Fruit fly (Drosophila melanogaster) whole organism: ENCODE data around the gene unc-45.

Experiments
- CG8478 ChIP-seq: fragments of >200 bp; optimal IDR thresholded peaks from 2 replicates; lab custom pipeline; 2018; ENCODE audit warnings: inconsistent platforms
- psq ChIP-seq: fragments of >200 bp; optimal IDR thresholded peaks from 2 replicates; lab custom pipeline; 2017
- usp ChIP-seq: fragments of >200 bp; optimal IDR thresholded peaks from 2 replicates; lab custom pipeline; 2017; ENCODE audit warnings: missing biosample characterization, missing genetic modification characterization, mixed read lengths

DNA sequence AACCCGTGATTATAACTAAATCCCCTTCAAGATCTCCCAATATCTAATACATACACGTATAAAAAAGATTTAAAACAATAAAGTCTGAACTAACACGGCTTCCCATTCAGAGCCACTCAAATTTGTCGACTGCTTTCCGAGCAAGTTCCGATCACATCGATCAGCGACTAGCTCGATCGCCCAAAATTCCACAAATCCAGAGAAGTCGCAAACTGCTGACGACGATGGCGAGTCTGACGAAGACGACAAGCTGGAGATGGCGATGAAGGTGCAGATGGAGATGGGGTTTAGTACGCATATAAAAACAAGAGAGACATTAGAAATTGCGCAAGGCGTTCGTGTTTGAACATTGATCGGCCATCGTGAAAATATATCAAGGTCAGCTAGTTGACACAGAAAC, 34.3 kb upstream of the unc-45 start:
- TF ChIP-seq CG8478 (no peak), psq (lab: Kevin White, UChicago) (no peak), usp (no peak)
